Fruit fly (Drosophila melanogaster) whole organism, embryonic: ENCODE results near the gene DnaJ-1.

Experiments used
- Bteb2 ChIP-seq: fragments of 200-800 bp; sonication (Bioruptor generic); optimal IDR thresholded peaks from 2 replicates; lab custom pipeline; 2016; ENCODE audit warnings: missing biosample characterization, missing genetic modification characterization
- CG10147 ChIP-seq: fragments of 200-800 bp; sonication (Bioruptor generic); optimal IDR thresholded peaks from 2 replicates; lab custom pipeline; 2019; ENCODE audit warnings: missing biosample characterization, mild to moderate bottlenecking, missing genetic modification characterization, moderate library complexity
- CG10654 ChIP-seq: fragments of 200-800 bp; sonication (Bioruptor generic); optimal IDR thresholded peaks from 2 replicates; lab custom pipeline; 2016; ENCODE audit warnings: missing biosample characterization, missing genetic modification characterization
- CG11696 ChIP-seq: fragments of 200-800 bp; sonication (Bioruptor generic); IDR thresholded peaks from 2 replicates; pipeline ENCODE4 v1.3.6; 2022; ENCODE audit warnings: missing biosample characterization, missing genetic modification characterization
- CG13894 ChIP-seq: fragments of 200-800 bp; sonication (Bioruptor generic); optimal IDR thresholded peaks from 3 replicates; lab custom pipeline; 2018; ENCODE audit warnings: missing biosample characterization, mild to moderate bottlenecking, missing genetic modification characterization, moderate library complexity
- CG14710 ChIP-seq: fragments of 200-800 bp; sonication (Bioruptor generic); optimal IDR thresholded peaks from 3 replicates; lab custom pipeline; 2019; ENCODE audit warnings: missing biosample characterization, mild to moderate bottlenecking, missing genetic modification characterization, moderate library complexity
- CG15514 ChIP-seq: fragments of 200-800 bp; sonication (Bioruptor generic); optimal IDR thresholded peaks from 3 replicates; lab custom pipeline; 2017; ENCODE audit warnings: missing biosample characterization, missing genetic modification characterization, mild to moderate bottlenecking, moderate library complexity, missing genetic modification reagents
- CG18599 ChIP-seq: fragments of 200-800 bp; sonication (Bioruptor generic); optimal IDR thresholded peaks from 3 replicates; lab custom pipeline; 2017; ENCODE audit warnings: missing biosample characterization, missing genetic modification characterization, mild to moderate bottlenecking, moderate library complexity, missing genetic modification reagents
- CG30403 ChIP-seq: fragments of 200-800 bp; sonication (Bioruptor generic); optimal IDR thresholded peaks from 3 replicates; lab custom pipeline; 2016; ENCODE audit warnings: missing biosample characterization, missing genetic modification characterization
- CG30431 ChIP-seq: fragments of 200-800 bp; sonication (Bioruptor generic); optimal IDR thresholded peaks from 2 replicates; lab custom pipeline; 2017; ENCODE audit warnings: missing biosample characterization, missing genetic modification characterization
- CG3281 ChIP-seq: fragments of 200-800 bp; sonication (Bioruptor generic); optimal IDR thresholded peaks from 3 replicates; lab custom pipeline; 2017; ENCODE audit warnings: missing biosample characterization, mild to moderate bottlenecking, missing genetic modification characterization
- CG5245 ChIP-seq: fragments of 200-800 bp; sonication (Bioruptor generic); optimal IDR thresholded peaks from 3 replicates; lab custom pipeline; 2016; ENCODE audit warnings: missing biosample characterization, missing genetic modification characterization
- CG6689 ChIP-seq: fragments of 200-800 bp; sonication (Bioruptor generic); IDR thresholded peaks from 2 replicates; pipeline ENCODE4 v1.3.6; 2022; ENCODE audit warnings: missing biosample characterization, missing genetic modification characterization
- CG6765 ChIP-seq: fragments of 200-800 bp; sonication (Bioruptor generic); optimal IDR thresholded peaks from 3 replicates; lab custom pipeline; 2017; ENCODE audit warnings: missing biosample characterization, mild to moderate bottlenecking, missing genetic modification characterization
- CG7928 ChIP-seq: fragments of 200-800 bp; sonication (Bioruptor generic); optimal IDR thresholded peaks from 2 replicates; lab custom pipeline; 2017; ENCODE audit warnings: missing biosample characterization, mild to moderate bottlenecking, missing genetic modification characterization
- Camta ChIP-seq: fragments of 200-800 bp; sonication (Bioruptor generic); optimal IDR thresholded peaks from 2 replicates; lab custom pipeline; 2016; ENCODE audit warnings: missing biosample characterization, missing genetic modification characterization
- Chrac-16 ChIP-seq: fragments of 200-800 bp; sonication (Bioruptor generic); optimal IDR thresholded peaks from 3 replicates; lab custom pipeline; 2016; ENCODE audit warnings: missing biosample characterization, missing genetic modification characterization
- Dad ChIP-seq: fragments of 200-800 bp; sonication (Bioruptor generic); optimal IDR thresholded peaks from 3 replicates; lab custom pipeline; 2016; ENCODE audit warnings: missing biosample characterization, missing genetic modification characterization
- Dp ChIP-seq: fragments of 200-800 bp; sonication (Bioruptor generic); optimal IDR thresholded peaks from 2 replicates; lab custom pipeline; 2018; ENCODE audit warnings: missing biosample characterization, mild to moderate bottlenecking, missing genetic modification characterization, moderate library complexity
- Dref ChIP-seq: fragments of 200-800 bp; sonication (Bioruptor generic); IDR thresholded peaks from 2 replicates; pipeline ENCODE4 v1.3.6; 2022; ENCODE audit warnings: missing biosample characterization, missing genetic modification characterization
- ERR ChIP-seq: fragments of 200-800 bp; sonication (Bioruptor generic); optimal IDR thresholded peaks from 2 replicates; lab custom pipeline; 2016; ENCODE audit warnings: missing biosample characterization, missing genetic modification characterization
- Eip74EF ChIP-seq, 2 experiments: fragments of 200-800 bp in 1 of 2; fragments of >200 bp in 1 of 2; sonication (Bioruptor generic) in 1 of 2; optimal IDR thresholded peaks; 2 replicates each; lab custom pipeline; 2017 to 2019; ENCODE audit warnings: missing biosample characterization in 2 of 2, missing genetic modification characterization in 2 of 2, mild to moderate bottlenecking in 1 of 2, moderate library complexity in 1 of 2
- Ets97D ChIP-seq: fragments of 200-800 bp; sonication (Bioruptor generic); optimal IDR thresholded peaks from 3 replicates; lab custom pipeline; 2016; ENCODE audit warnings: missing biosample characterization, missing genetic modification characterization
- HmgZ ChIP-seq: fragments of 200-800 bp; sonication (Bioruptor generic); optimal IDR thresholded peaks from 2 replicates; lab custom pipeline; 2018; ENCODE audit warnings: missing biosample characterization, mild to moderate bottlenecking, missing genetic modification characterization
- Hsf ChIP-seq: fragments of 200-800 bp; sonication (Bioruptor generic); optimal IDR thresholded peaks from 3 replicates; lab custom pipeline; 2016; ENCODE audit warnings: missing biosample characterization, missing genetic modification characterization
- Med ChIP-seq: fragments of 200-800 bp; sonication (Bioruptor generic); peaks from one replicate; lab custom pipeline; 2016; ENCODE audit warnings: missing biosample characterization, missing genetic modification characterization, mild to moderate bottlenecking, inconsistent platforms, moderate library complexity
- Mrtf ChIP-seq: fragments of 200-800 bp; sonication (Bioruptor generic); IDR thresholded peaks from 3 replicates; pipeline ENCODE4 v1.3.6; 2022; ENCODE audit warnings: missing biosample characterization, missing genetic modification characterization
- Nf-YC ChIP-seq: fragments of 200-800 bp; optimal IDR thresholded peaks from 3 replicates; lab custom pipeline; 2019; ENCODE audit warnings: missing biosample characterization, mild to moderate bottlenecking, missing genetic modification characterization, moderate library complexity
- NfI ChIP-seq: fragments of 200-800 bp; sonication (Bioruptor generic); optimal IDR thresholded peaks from 3 replicates; lab custom pipeline; 2018; ENCODE audit warnings: missing biosample characterization, mild to moderate bottlenecking, missing genetic modification characterization, moderate library complexity
- Optix ChIP-seq: fragments of 200-800 bp; sonication (Bioruptor generic); IDR thresholded peaks from 3 replicates; pipeline ENCODE4 v1.3.6; 2022; ENCODE audit warnings: missing biosample characterization, missing genetic modification characterization
- Side ChIP-seq: fragments of 200-800 bp; sonication (Bioruptor generic); optimal IDR thresholded peaks from 2 replicates; lab custom pipeline; 2016; ENCODE audit warnings: missing biosample characterization, missing genetic modification characterization
- Sry-δ ChIP-seq: fragments of 200-800 bp; sonication (Bioruptor generic); optimal IDR thresholded peaks from 2 replicates; lab custom pipeline; 2016; ENCODE audit warnings: missing biosample characterization, missing genetic modification characterization
- Stat92E ChIP-seq, 3 experiments: fragments of >200 bp in 2 of 3; fragments of 200-800 bp in 1 of 3; sonication (Bioruptor generic) in 1 of 3; optimal IDR thresholded peaks; 2 replicates each; lab custom pipeline; 2017 to 2019; ENCODE audit warnings: missing biosample characterization in 3 of 3, missing genetic modification characterization in 3 of 3, mild to moderate bottlenecking in 1 of 3, moderate library complexity in 1 of 3
- az2 ChIP-seq: fragments of 200-800 bp; sonication (Bioruptor generic); optimal IDR thresholded peaks from 3 replicates; lab custom pipeline; 2016; ENCODE audit warnings: missing biosample characterization, missing genetic modification characterization
- bab2 ChIP-seq: fragments of 200-800 bp; sonication (Bioruptor generic); optimal IDR thresholded peaks from 2 replicates; lab custom pipeline; 2016; ENCODE audit warnings: missing biosample characterization, missing genetic modification characterization
- chif ChIP-seq, 2 experiments: fragments of 200-800 bp; sonication (Bioruptor generic); optimal IDR thresholded peaks; 3 replicates each; lab custom pipeline; 2016; ENCODE audit warnings: missing biosample characterization in 2 of 2, missing genetic modification characterization in 2 of 2
- dpn ChIP-seq, 2 experiments: fragments of 200-800 bp; sonication (Bioruptor generic); optimal IDR thresholded peaks; 3 replicates each; lab custom pipeline; 2016; ENCODE audit warnings: missing biosample characterization in 2 of 2, missing genetic modification characterization in 2 of 2
- gcm ChIP-seq: fragments of 200-800 bp; sonication (Bioruptor generic); optimal IDR thresholded peaks from 2 replicates; lab custom pipeline; 2019; ENCODE audit warnings: missing biosample characterization, mild to moderate bottlenecking, missing genetic modification characterization, moderate library complexity
- gfzf ChIP-seq: fragments of 200-800 bp; sonication (Bioruptor generic); optimal IDR thresholded peaks from 2 replicates; lab custom pipeline; 2016; ENCODE audit warnings: missing biosample characterization, mild to moderate bottlenecking, missing genetic modification characterization, moderate library complexity
- grau ChIP-seq: fragments of 200-800 bp; optimal IDR thresholded peaks from 3 replicates; lab custom pipeline; 2019; ENCODE audit warnings: missing biosample characterization, mild to moderate bottlenecking, missing genetic modification characterization, moderate library complexity
- ind ChIP-seq: fragments of 200-800 bp; sonication (Bioruptor generic); optimal IDR thresholded peaks from 3 replicates; lab custom pipeline; 2016; ENCODE audit warnings: missing biosample characterization, missing genetic modification characterization
- klu ChIP-seq: fragments of 200-800 bp; sonication (Bioruptor generic); IDR thresholded peaks from 2 replicates; pipeline ENCODE4 v1.3.6; 2022; ENCODE audit warnings: missing biosample characterization, missing genetic modification characterization
- row ChIP-seq: fragments of 200-800 bp; sonication (Bioruptor generic); IDR thresholded peaks from 3 replicates; pipeline ENCODE4 v1.3.6; 2022; ENCODE audit warnings: missing biosample characterization, missing genetic modification characterization
- sim ChIP-seq: fragments of 200-800 bp; sonication (Bioruptor generic); IDR thresholded peaks from 2 replicates; pipeline ENCODE4 v1.3.6; 2022; ENCODE audit warnings: missing biosample characterization, missing genetic modification characterization
- trem ChIP-seq: fragments of 200-800 bp; optimal IDR thresholded peaks from 3 replicates; lab custom pipeline; 2019; ENCODE audit warnings: missing biosample characterization, mild to moderate bottlenecking, missing genetic modification characterization, moderate library complexity
- unc-4 ChIP-seq: fragments of 200-800 bp; sonication (Bioruptor generic); IDR thresholded peaks from 2 replicates; pipeline ENCODE4 v1.3.6; 2022; ENCODE audit warnings: missing biosample characterization, missing genetic modification characterization; ENCODE audit not compliant: partially characterized antibody
- unpg ChIP-seq: fragments of 200-800 bp; sonication (Bioruptor generic); optimal IDR thresholded peaks from 3 replicates; lab custom pipeline; 2018; ENCODE audit warnings: missing biosample characterization, mild to moderate bottlenecking, missing genetic modification characterization, moderate library complexity
- usp ChIP-seq: fragments of >200 bp; optimal IDR thresholded peaks from 2 replicates; lab custom pipeline; 2017; ENCODE audit warnings: missing biosample characterization, missing genetic modification characterization
- vfl ChIP-seq: fragments of 200-800 bp; sonication (Bioruptor generic); optimal IDR thresholded peaks from 2 replicates; lab custom pipeline; 2016; ENCODE audit warnings: missing biosample characterization, missing genetic modification characterization

DnaJ-1 gene

dm6 chr3L:5789663-5790062 lies 37.7 kb upstream of the DnaJ-1 start (continued):
- TF ChIP-seq ind (GFP tag; lab: Kevin White, UChicago): peak; percentile 35
- peak in 1 of 2 experiments; percentile 18 for TF ChIP-seq chif (GFP tag; optimal IDR thresholded peaks at IDR 0.05; lab: Kevin White, UChicago)
- TF ChIP-seq CG13894 (tag; lab: Kevin White, UChicago): peak; percentile 10
- TF ChIP-seq Eip74EF (GFP tag; optimal IDR thresholded peaks at IDR 0.05; lab: Kevin White, UChicago): no peak
- TF ChIP-seq unpg (GFP tag; lab: Kevin White, UChicago): peak; percentile 45
- peak; percentile 51 for TF ChIP-seq Side (GFP tag; lab: Kevin White, UChicago)
- TF ChIP-seq Chrac-16: peak; percentile 22
- TF ChIP-seq Ets97D: peak; percentile 49
- TF ChIP-seq sim (GFP tag; lab: Robert Waterston, UW): no peak
- TF ChIP-seq Bteb2 (GFP tag; lab: Kevin White, UChicago): peak; percentile 13
- peak; percentile 25 for TF ChIP-seq Camta (GFP tag; lab: Kevin White, UChicago)
- TF ChIP-seq Med (GFP tag; lab: Kevin White, UChicago): peak; percentile 92
- peak; percentile 37 for TF ChIP-seq Sry-δ (GFP tag; lab: Kevin White, UChicago)
- TF ChIP-seq usp: no peak
- no peak for TF ChIP-seq CG11696 (GFP tag; lab: Robert Waterston, UW)
- TF ChIP-seq CG3281 (GFP tag; lab: Kevin White, UChicago): peak; percentile 34
- peak; percentile 32 for TF ChIP-seq az2
- peak; percentile 6 for TF ChIP-seq NfI (GFP tag; lab: Kevin White, UChicago)
- peak; percentile 98 for TF ChIP-seq trem (tag; lab: Kevin White, UChicago)
- TF ChIP-seq Optix: no peak
- TF ChIP-seq klu: peak; percentile 52; the same call in 1 of the 2 replicates
- TF ChIP-seq CG7928 (GFP tag; lab: Kevin White, UChicago): no peak
- TF ChIP-seq vfl: peak; percentile 13
- TF ChIP-seq Hsf (GFP tag; lab: Kevin White, UChicago): peak; percentile 8
- peak; percentile 57 for TF ChIP-seq bab2
- peak; percentile 22 to 46 for TF ChIP-seq dpn (GFP tag; optimal IDR thresholded peaks at IDR 0.05; lab: Kevin White, UChicago)
- TF ChIP-seq CG10147 (GFP tag; lab: Kevin White, UChicago): peak; percentile 51
- TF ChIP-seq CG6765 (GFP tag; lab: Kevin White, UChicago): peak; percentile 51
- peak in 1 of 3 experiments; percentile 28 for TF ChIP-seq Stat92E (GFP tag; optimal IDR thresholded peaks at IDR 0.05; lab: Kevin White, UChicago)
- TF ChIP-seq Mrtf: no peak
- peak; percentile 47 for TF ChIP-seq CG30403 (GFP tag; lab: Kevin White, UChicago)
- peak; percentile 33 for TF ChIP-seq ERR (GFP tag; lab: Kevin White, UChicago)
- peak; percentile 24 for TF ChIP-seq grau (tag; lab: Kevin White, UChicago)
- peak; percentile 57 for TF ChIP-seq HmgZ (tag; lab: Kevin White, UChicago)
- peak; percentile 59 for TF ChIP-seq Dref (GFP tag; lab: Robert Waterston, UW)
- no peak for TF ChIP-seq CG30431 (GFP tag; lab: Kevin White, UChicago)
- TF ChIP-seq CG6689 (GFP tag; lab: Robert Waterston, UW): no peak
- TF ChIP-seq Dp (GFP tag; lab: Kevin White, UChicago): peak; percentile 93
- TF ChIP-seq Dad: peak; percentile 18
- peak; percentile 58 for TF ChIP-seq CG18599 (GFP tag; lab: Kevin White, UChicago)
- peak; percentile 27 for TF ChIP-seq CG5245 (GFP tag; lab: Kevin White, UChicago)
- TF ChIP-seq CG10654 (GFP tag; lab: Kevin White, UChicago): peak; percentile 23
- 0 out of 2 replicates have a peak, but pooled peaks have one; percentile 26 for TF ChIP-seq unc-4
- TF ChIP-seq row (GFP tag; lab: Robert Waterston, UW): peak; percentile 20; the same call in 1 of the 3 replicates
- peak; percentile 36 for TF ChIP-seq CG14710 (tag; lab: Kevin White, UChicago)
- TF ChIP-seq gfzf (GFP tag; lab: Kevin White, UChicago): peak; percentile 32
- peak; percentile 1 for TF ChIP-seq gcm
- peak; percentile 26 for TF ChIP-seq Nf-YC
- TF ChIP-seq CG15514 (GFP tag; lab: Kevin White, UChicago): peak; percentile 79
